Worm (Caenorhabditis elegans) whole organism, early embryonic: ENCODE measurements around the gene R07E5.7.

Experiments
- B0310.2 ChIP-seq: sonication (generic microtip); optimal IDR thresholded peaks from 2 replicates; lab custom pipeline; 2016; ENCODE audit warnings: mild to moderate bottlenecking, missing genetic modification characterization, missing compliant biosample characterization
- ama-1 ChIP-seq: fragments of 150-350 bp; optimal IDR thresholded peaks from 2 replicates; lab custom pipeline; 2014
- ets-7 ChIP-seq: sonication (generic microtip); optimal IDR thresholded peaks from 2 replicates; lab custom pipeline; 2016; ENCODE audit warnings: missing genotype, missing genetic modification characterization, missing compliant biosample characterization
- pes-1 ChIP-seq: fragments of 200-800 bp; sonication (Bioruptor generic); IDR thresholded peaks from 2 replicates; pipeline ENCODE4 v1.3.6; 2022; ENCODE audit warnings: missing genetic modification reagents, missing genetic modification characterization, missing compliant biosample characterization
- tra-4 ChIP-seq: sonication (generic microtip); optimal IDR thresholded peaks from 2 replicates; lab custom pipeline; 2017; ENCODE audit warnings: missing genetic modification characterization, missing compliant biosample characterization

DNA sequence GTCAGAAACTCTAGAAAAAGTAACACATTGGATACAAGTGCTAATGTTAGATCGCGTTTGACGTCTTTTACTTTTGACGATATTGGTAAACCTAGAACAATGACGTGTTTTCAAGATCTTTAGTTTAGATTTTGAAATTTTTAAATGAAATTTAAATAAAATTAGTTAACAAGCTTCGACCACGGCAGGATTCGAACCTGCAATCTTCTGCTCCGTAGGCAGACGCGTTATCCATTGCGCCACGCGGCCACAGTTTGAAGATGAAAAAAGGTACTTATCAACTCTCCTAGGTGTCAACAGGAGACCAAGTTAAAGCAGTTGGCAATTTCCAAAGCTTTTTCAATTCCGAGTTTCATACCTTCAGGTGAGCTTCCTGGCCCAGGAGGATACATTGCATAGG lies 30.4 kb upstream of the R07E5.7 start:
- no peak for TF ChIP-seq pes-1 (GFP tag; lab: Robert Waterston, UW)
- TF ChIP-seq B0310.2 (tag; lab: Kevin White, UChicago) = no peak
- no peak for TF ChIP-seq tra-4
- no peak for TF ChIP-seq ama-1 (lab: Kevin White, UChicago)
- TF ChIP-seq ets-7 (tag; lab: Kevin White, UChicago) = no peak
